Worm (Caenorhabditis elegans): ENCODE data around the gene lpr-6.

Gene lpr-6

DNA sequence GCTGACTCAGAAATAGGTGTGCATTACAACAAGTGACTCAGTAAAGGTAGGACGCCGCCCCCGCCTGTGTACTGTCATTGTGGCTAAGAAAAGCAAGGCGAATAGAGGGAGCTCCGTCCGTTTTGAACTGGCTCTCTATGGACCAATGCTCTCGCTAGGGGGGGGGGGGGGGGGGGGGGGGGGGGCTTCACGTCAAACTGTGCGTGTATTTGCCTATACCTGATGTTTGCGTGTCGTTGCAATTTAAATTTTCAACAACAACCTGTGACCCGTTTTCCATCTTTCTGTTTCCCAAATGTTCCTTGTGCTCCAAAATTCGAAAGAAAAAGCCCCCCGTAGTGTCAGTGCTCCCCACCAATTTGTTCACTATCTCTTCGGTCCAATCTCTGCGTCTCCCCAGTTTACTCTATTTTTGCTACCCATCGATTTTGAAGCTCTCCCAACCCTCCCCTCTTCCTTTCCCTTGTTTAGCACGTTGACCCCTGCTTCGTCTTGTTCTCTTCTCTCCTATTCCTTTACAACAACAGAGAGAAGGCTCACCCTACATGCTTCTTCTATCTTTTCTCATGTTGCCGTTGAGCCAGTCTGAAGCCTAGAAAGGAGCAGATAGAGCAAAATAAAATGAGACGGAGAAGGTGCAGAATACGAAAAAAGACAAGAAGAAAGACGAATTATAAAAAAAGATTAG is 25.2 kb upstream of the lpr-6 start (continued):
- no peak for TF ChIP-seq dpl-1 (GFP tag; optimal IDR thresholded peaks at IDR 0.05)
- no peak for TF ChIP-seq sup-37 (GFP tag; optimal IDR thresholded peaks at IDR 0.05)
- no peak for TF ChIP-seq lin-15B (tag; optimal IDR thresholded peaks at IDR 0.05)
- no peak for TF ChIP-seq ceh-63 (GFP tag; optimal IDR thresholded peaks at IDR 0.05)
- no peak for TF ChIP-seq lin-13 (GFP tag; optimal IDR thresholded peaks at IDR 0.05)
- TF ChIP-seq rnt-1 (tag; optimal IDR thresholded peaks at IDR 0.05): peak; percentile 18
- no peak for TF ChIP-seq sptf-1 (tag; optimal IDR thresholded peaks at IDR 0.05)
- TF ChIP-seq pag-3 (tag; optimal IDR thresholded peaks at IDR 0.05; ENCODE audit: borderline replicate concordance, insufficient read depth): no peak
- TF ChIP-seq mdl-1 (tag; optimal IDR thresholded peaks at IDR 0.05): no peak
- no peak for TF ChIP-seq nhr-90 (tag; optimal IDR thresholded peaks at IDR 0.05; ENCODE audit: poor library complexity)
- TF ChIP-seq C34B4.2 (tag; optimal IDR thresholded peaks at IDR 0.05): no peak
- no peak for TF ChIP-seq unc-98 (GFP tag; IDR thresholded peaks at IDR 0.05)
- no peak for TF ChIP-seq pax-3 (tag; optimal IDR thresholded peaks at IDR 0.05)
- TF ChIP-seq xbp-1 (tag; optimal IDR thresholded peaks at IDR 0.05): no peak
- TF ChIP-seq hlh-17 (GFP tag; optimal IDR thresholded peaks at IDR 0.05; ENCODE audit: borderline replicate concordance): no peak
- no peak for TF ChIP-seq nhr-11 (tag; optimal IDR thresholded peaks at IDR 0.05)
- peak in 1 of 2 experiments; percentile 19 for TF ChIP-seq lsy-2 (tag; optimal IDR thresholded peaks at IDR 0.05)
- TF ChIP-seq jun-1 (tag; optimal IDR thresholded peaks at IDR 0.05): no peak
- TF ChIP-seq elt-3 (tag; optimal IDR thresholded peaks at IDR 0.05): no peak
- no peak for TF ChIP-seq ceh-90 (tag; optimal IDR thresholded peaks at IDR 0.05)
- TF ChIP-seq nhr-20 (tag; optimal IDR thresholded peaks at IDR 0.05): peak; percentile 4
- TF ChIP-seq nhr-84 (tag; optimal IDR thresholded peaks at IDR 0.05): no peak
- TF ChIP-seq unc-62 (GFP tag; optimal IDR thresholded peaks at IDR 0.05): no peak
- TF ChIP-seq snu-23 (GFP tag; optimal IDR thresholded peaks at IDR 0.05): peak; percentile 44
- TF ChIP-seq F16B12.6 (tag; optimal IDR thresholded peaks at IDR 0.05): no peak
- no peak for TF ChIP-seq blmp-1 (tag; optimal IDR thresholded peaks at IDR 0.05)
- no peak for TF ChIP-seq vab-15 (tag; optimal IDR thresholded peaks at IDR 0.05)
- TF ChIP-seq elt-2 (tag; optimal IDR thresholded peaks at IDR 0.05): peak; percentile 17
- peak; percentile 72 for TF ChIP-seq fkh-10 (GFP tag; optimal IDR thresholded peaks at IDR 0.05)
- TF ChIP-seq lin-39 (tag; optimal IDR thresholded peaks at IDR 0.05): no peak
- TF ChIP-seq aly-2 (tag; optimal IDR thresholded peaks at IDR 0.05): no peak
- peak; percentile 83 for TF ChIP-seq lin-14 (GFP tag; optimal IDR thresholded peaks at IDR 0.05)
- TF ChIP-seq ets-5 (GFP tag; IDR thresholded peaks at IDR 0.05): no peak
- TF ChIP-seq mab-9 (GFP tag; IDR thresholded peaks at IDR 0.05): no peak
- peak; percentile 12 for TF ChIP-seq mep-1 (tag; optimal IDR thresholded peaks at IDR 0.05)
- TF ChIP-seq nhr-71 (tag; optimal IDR thresholded peaks at IDR 0.05): peak; percentile 35
- no peak for TF ChIP-seq egl-13 (tag; optimal IDR thresholded peaks at IDR 0.05)
- no peak for TF ChIP-seq ceh-88 (GFP tag; IDR thresholded peaks at IDR 0.05)
- TF ChIP-seq nhr-77 (tag; optimal IDR thresholded peaks at IDR 0.05): no peak
- no peak for TF ChIP-seq fos-1 (tag; optimal IDR thresholded peaks at IDR 0.05)
- TF ChIP-seq ztf-4 (tag; optimal IDR thresholded peaks at IDR 0.05): no peak
- no peak for TF ChIP-seq C04F5.9 (tag; optimal IDR thresholded peaks at IDR 0.05)
- TF ChIP-seq nhr-47 (tag; optimal IDR thresholded peaks at IDR 0.05): peak; percentile 40
- TF ChIP-seq nhr-85 (tag): no peak
- no peak for TF ChIP-seq aha-1 (tag; optimal IDR thresholded peaks at IDR 0.05)
- TF ChIP-seq hpl-2 (GFP tag; optimal IDR thresholded peaks at IDR 0.05): no peak
- TF ChIP-seq zip-4 (GFP tag; optimal IDR thresholded peaks at IDR 0.05): no peak
- TF ChIP-seq zag-1 (tag; optimal IDR thresholded peaks at IDR 0.05): no peak
- TF ChIP-seq ceh-82 (tag; optimal IDR thresholded peaks at IDR 0.05): peak in 2 of 3 experiments; percentile 40 to 48
- no peak for TF ChIP-seq sox-4 (tag; optimal IDR thresholded peaks at IDR 0.05)
- peak; percentile 19 for TF ChIP-seq unc-86 (tag; optimal IDR thresholded peaks at IDR 0.05)
- no peak for TF ChIP-seq egl-27 (tag; optimal IDR thresholded peaks at IDR 0.05)
